Fruit fly (Drosophila melanogaster) whole organism, wandering third instar larva: Measurements from ENCODE around the gene CG31769.

Experiments
- CG9705 ChIP-seq: fragments of 200-800 bp; sonication (Bioruptor generic); optimal IDR thresholded peaks from 2 replicates; lab custom pipeline; 2018; ENCODE audit warnings: missing biosample characterization, mild to moderate bottlenecking, missing genetic modification characterization
- CrebA ChIP-seq: fragments of 200-800 bp; sonication (Bioruptor generic); optimal IDR thresholded peaks from 2 replicates; lab custom pipeline; 2016; ENCODE audit warnings: missing biosample characterization, mild to moderate bottlenecking, missing genetic modification characterization, borderline replicate concordance
- Dfd ChIP-seq: fragments of >200 bp; optimal IDR thresholded peaks from 2 replicates; lab custom pipeline; 2017; ENCODE audit warnings: missing biosample characterization, missing genetic modification characterization
- Hr78 ChIP-seq: fragments of >200 bp; optimal IDR thresholded peaks from 2 replicates; lab custom pipeline; 2017; ENCODE audit warnings: missing biosample characterization, missing genetic modification characterization
- Myc ChIP-seq: fragments of >200 bp; optimal IDR thresholded peaks from 2 replicates; lab custom pipeline; 2017
- Rel ChIP-seq, 2 experiments: fragments of 200-800 bp; sonication (Bioruptor generic) in 1 of 2; optimal IDR thresholded peaks; 2 replicates in 1 of 2; 3 replicates in 1 of 2; lab custom pipeline; 2016 to 2019; ENCODE audit warnings: mild to moderate bottlenecking in 2 of 2, missing biosample characterization in 2 of 2, missing genetic modification characterization in 2 of 2, moderate library complexity in 1 of 2
- br ChIP-seq: fragments of 200-800 bp; sonication (Bioruptor generic); optimal IDR thresholded peaks from 2 replicates; lab custom pipeline; 2016; ENCODE audit warnings: missing biosample characterization, missing genetic modification characterization
- fru ChIP-seq: fragments of 200-800 bp; sonication (Bioruptor generic); optimal IDR thresholded peaks from 3 replicates; lab custom pipeline; 2016; ENCODE audit warnings: missing biosample characterization, mild to moderate bottlenecking, missing genetic modification characterization
- h ChIP-seq: fragments of 200-800 bp; sonication (Bioruptor generic); optimal IDR thresholded peaks from 3 replicates; lab custom pipeline; 2016; ENCODE audit warnings: missing biosample characterization, mild to moderate bottlenecking, missing genetic modification characterization
- psq ChIP-seq: fragments of 200-800 bp; sonication (Bioruptor generic); optimal IDR thresholded peaks from 3 replicates; lab custom pipeline; 2017; ENCODE audit warnings: missing biosample characterization, mild to moderate bottlenecking, missing genetic modification characterization, moderate library complexity
- sv ChIP-seq: fragments of 200-800 bp; sonication (Bioruptor generic); optimal IDR thresholded peaks from 3 replicates; lab custom pipeline; 2016; ENCODE audit warnings: missing biosample characterization, missing genetic modification characterization

- TF ChIP-seq Hr78 (GFP tag; lab: Kevin White, UChicago) (no peak), Rel (GFP tag; optimal IDR thresholded peaks at IDR 0.05; lab: Kevin White, UChicago) (no peak), Rel (tag; optimal IDR thresholded peaks at IDR 0.05; lab: Kevin White, UChicago) (no peak), Dfd (GFP tag; lab: Kevin White, UChicago) (no peak), h (GFP tag; lab: Kevin White, UChicago) (no peak), CG9705 (GFP tag; lab: Kevin White, UChicago) (no peak), fru (GFP tag; lab: Kevin White, UChicago) (no peak), sv (GFP tag; lab: Kevin White, UChicago) (no peak), psq (no peak), Myc (lab: Kevin White, UChicago) (no peak), br (no peak), CrebA (GFP tag; lab: Kevin White, UChicago) (no peak)
These were observed 1.2 kb downstream of the CG31769 start, which contains the start of gene CG15293 for dm6 chr2L:14109347-14109746.
